Worm (Caenorhabditis elegans) whole organism, L3 larva: Measurements from ENCODE around the gene mrps-24.

Source experiments
- aly-2 ChIP-seq: fragments of 150-350 bp; optimal IDR thresholded peaks from 2 replicates; lab custom pipeline; 2014; ENCODE audit warnings: missing biosample characterization, missing genetic modification characterization
- ama-1 ChIP-seq: fragments of 150-350 bp; optimal IDR thresholded peaks from 2 replicates; lab custom pipeline; 2018
- egl-27 ChIP-seq: sonication (generic microtip); optimal IDR thresholded peaks from 4 replicates; lab custom pipeline; 2017; ENCODE audit warnings: missing biosample characterization, missing genetic modification reagents, missing genetic modification characterization
- elt-3 ChIP-seq, 3 experiments: fragments of 150-350 bp in 1 of 3; sonication (generic microtip) in 2 of 3; optimal IDR thresholded peaks; 2 replicates in 2 of 3; 4 replicates in 1 of 3; lab custom pipeline; 2014 to 2017; ENCODE audit warnings: missing biosample characterization in 3 of 3, missing genetic modification characterization in 3 of 3
- nhr-237 ChIP-seq: fragments of 150-350 bp; optimal IDR thresholded peaks from 2 replicates; lab custom pipeline; 2014; ENCODE audit warnings: missing biosample characterization, missing genetic modification characterization
- nhr-76 ChIP-seq: fragments of 150-350 bp; sonication (generic microtip); optimal IDR thresholded peaks from 5 replicates; lab custom pipeline; 2014; ENCODE audit warnings: missing biosample characterization, missing genetic modification characterization
- snpc-4 ChIP-seq: fragments of 150-350 bp; optimal IDR thresholded peaks from 2 replicates; lab custom pipeline; 2014; ENCODE audit warnings: missing biosample characterization, missing genetic modification characterization
- unc-39 ChIP-seq: sonication (generic microtip); optimal IDR thresholded peaks from 4 replicates; lab custom pipeline; 2017; ENCODE audit warnings: missing biosample characterization, missing genetic modification characterization

- TF ChIP-seq unc-39 (tag; lab: Kevin White, UChicago) (no peak), nhr-237 (tag; lab: Kevin White, UChicago) (no peak), elt-3 (tag; optimal IDR thresholded peaks at IDR 0.05; lab: Kevin White, UChicago) (no peak), ama-1 (lab: Kevin White, UChicago) (no peak), aly-2 (tag; lab: Kevin White, UChicago) (no peak), snpc-4 (tag; lab: Kevin White, UChicago) (no peak), nhr-76 (tag; lab: Kevin White, UChicago) (no peak), egl-27 (no peak)
Measured at ce11 chrIV:7747838-7748237, 38.0 kb downstream of the mrps-24 start, which contains the start of gene klo-1.
